Worm (Caenorhabditis elegans) whole organism, L1 larva: ENCODE measurements around the gene T24H10.4.

Experiments
- C16A3.4 ChIP-seq: fragments of 150-350 bp; optimal IDR thresholded peaks from 2 replicates; lab custom pipeline; 2014; ENCODE audit warnings: missing biosample characterization, missing genetic modification characterization
- aha-1 ChIP-seq: fragments of 150-350 bp; optimal IDR thresholded peaks from 2 replicates; lab custom pipeline; 2014; ENCODE audit warnings: missing biosample characterization, missing genetic modification characterization
- alr-1 ChIP-seq: fragments of 200-800 bp; sonication (Bioruptor generic); optimal IDR thresholded peaks from 2 replicates; lab custom pipeline; 2018; ENCODE audit warnings: borderline replicate concordance, mild to moderate bottlenecking, missing genetic modification characterization, missing compliant biosample characterization
- blmp-1 ChIP-seq: fragments of 150-350 bp; optimal IDR thresholded peaks from 2 replicates; lab custom pipeline; 2014; ENCODE audit warnings: missing biosample characterization, missing genetic modification characterization
- ceh-8 ChIP-seq: fragments of 200-800 bp; sonication (Bioruptor generic); optimal IDR thresholded peaks from 2 replicates; lab custom pipeline; 2018; ENCODE audit warnings: mild to moderate bottlenecking, missing genetic modification characterization, moderate library complexity, missing compliant biosample characterization
- ceh-82 ChIP-seq, 3 experiments: fragments of 150-350 bp in 1 of 3; sonication (generic microtip) in 2 of 3; optimal IDR thresholded peaks; 2 replicates each; lab custom pipeline; 2014 to 2017; ENCODE audit warnings: missing biosample characterization in 3 of 3, missing genetic modification characterization in 3 of 3
- ceh-88 ChIP-seq: fragments of 200-800 bp; sonication (Bioruptor generic); IDR thresholded peaks from 2 replicates; pipeline ENCODE4 v1.3.6; 2022; ENCODE audit warnings: missing genetic modification characterization, missing compliant biosample characterization
- ceh-90 ChIP-seq: sonication (generic microtip); optimal IDR thresholded peaks from 2 replicates; lab custom pipeline; 2016; ENCODE audit warnings: missing genetic modification characterization, missing compliant biosample characterization
- ces-1 ChIP-seq: fragments of 150-350 bp; optimal IDR thresholded peaks from 2 replicates; lab custom pipeline; 2014; ENCODE audit warnings: missing biosample characterization, missing genetic modification reagents, missing genetic modification characterization
- dpl-1 ChIP-seq, 3 experiments: fragments of 150-350 bp in 2 of 3; sonication (generic microtip) in 1 of 3; optimal IDR thresholded peaks; 2 replicates each; lab custom pipeline; 2014 to 2017; ENCODE audit warnings: missing biosample characterization in 3 of 3, missing genetic modification characterization in 3 of 3, missing genetic modification reagents in 3 of 3
- dsc-1 ChIP-seq: sonication (generic microtip); optimal IDR thresholded peaks from 2 replicates; lab custom pipeline; 2016; ENCODE audit warnings: mild to moderate bottlenecking, missing genetic modification characterization, missing compliant biosample characterization
- efl-1 ChIP-seq, 4 experiments: fragments of 150-350 bp; optimal IDR thresholded peaks in 3 of 4; peaks in 1 of 4; 1 replicate in 1 of 4; 2 replicates in 3 of 4; lab custom pipeline; 2014; ENCODE audit warnings: missing biosample characterization in 2 of 4, missing genetic modification characterization in 2 of 4, missing genetic modification reagents in 2 of 4
- egl-27 ChIP-seq, 2 experiments: fragments of 150-350 bp in 1 of 2; sonication (generic microtip); optimal IDR thresholded peaks; 3 replicates each; lab custom pipeline; 2017 to 2018; ENCODE audit warnings: missing biosample characterization in 2 of 2, missing genetic modification characterization in 2 of 2, missing genetic modification reagents in 2 of 2
- ets-5 ChIP-seq: fragments of 200-800 bp; sonication (Bioruptor generic); IDR thresholded peaks from 2 replicates; pipeline ENCODE4 v1.3.6; 2022; ENCODE audit warnings: missing genetic modification characterization, missing compliant biosample characterization
- fkh-4 ChIP-seq: sonication (generic microtip); optimal IDR thresholded peaks from 2 replicates; lab custom pipeline; 2016; ENCODE audit warnings: missing compliant biosample characterization, missing genetic modification characterization, borderline replicate concordance
- hlh-17 ChIP-seq: fragments of 200-800 bp; sonication (Bioruptor generic); optimal IDR thresholded peaks from 2 replicates; lab custom pipeline; 2018; ENCODE audit warnings: missing genetic modification characterization, mild to moderate bottlenecking, missing compliant biosample characterization, moderate library complexity, borderline replicate concordance
- hlh-4 ChIP-seq: sonication (generic microtip); optimal IDR thresholded peaks from 2 replicates; lab custom pipeline; 2016; ENCODE audit warnings: mild to moderate bottlenecking, missing genetic modification characterization, missing compliant biosample characterization
- irx-1 ChIP-seq: sonication (generic microtip); optimal IDR thresholded peaks from 2 replicates; lab custom pipeline; 2016; ENCODE audit warnings: missing genetic modification characterization, missing compliant biosample characterization
- isw-1 ChIP-seq: fragments of 200-800 bp; sonication (Bioruptor generic); IDR thresholded peaks from 2 replicates; pipeline ENCODE4 v1.3.6; 2022; ENCODE audit warnings: missing genetic modification characterization, missing compliant biosample characterization
- jun-1 ChIP-seq: fragments of 150-350 bp; optimal IDR thresholded peaks from 2 replicates; lab custom pipeline; 2014; ENCODE audit warnings: missing biosample characterization, missing genetic modification reagents, missing genetic modification characterization
- lin-14 ChIP-seq: fragments of 200-800 bp; sonication (Bioruptor generic); optimal IDR thresholded peaks from 2 replicates; lab custom pipeline; 2018; ENCODE audit warnings: mild to moderate bottlenecking, missing genetic modification characterization, moderate library complexity, missing compliant biosample characterization
- lin-35 ChIP-seq, 2 experiments: fragments of 150-350 bp; optimal IDR thresholded peaks; 2 replicates each; lab custom pipeline; 2014; ENCODE audit warnings: missing biosample characterization in 2 of 2, missing genetic modification characterization in 2 of 2, missing genetic modification reagents in 2 of 2
- mab-9 ChIP-seq: fragments of 200-800 bp; sonication (Bioruptor generic); IDR thresholded peaks from 2 replicates; pipeline ENCODE4 v1.3.6; 2022; ENCODE audit warnings: missing genetic modification reagents, missing genetic modification characterization, missing compliant biosample characterization
- mdl-1 ChIP-seq, 2 experiments: fragments of 150-350 bp; optimal IDR thresholded peaks; 2 replicates each; lab custom pipeline; 2014 to 2017; ENCODE audit warnings: missing biosample characterization in 2 of 2, missing genetic modification characterization in 2 of 2, inconsistent platforms in 1 of 2
- mep-1 ChIP-seq: fragments of 150-350 bp; optimal IDR thresholded peaks from 2 replicates; lab custom pipeline; 2014; ENCODE audit warnings: missing biosample characterization, missing genetic modification characterization
- nhr-11 ChIP-seq: fragments of 150-350 bp; optimal IDR thresholded peaks from 2 replicates; lab custom pipeline; 2014; ENCODE audit warnings: missing biosample characterization, missing genetic modification characterization
- nhr-20 ChIP-seq: sonication (generic microtip); optimal IDR thresholded peaks from 2 replicates; lab custom pipeline; 2016; ENCODE audit warnings: mild to moderate bottlenecking, missing genetic modification characterization, missing compliant biosample characterization
- nhr-237 ChIP-seq: fragments of 150-350 bp; optimal IDR thresholded peaks from 2 replicates; lab custom pipeline; 2014; ENCODE audit warnings: missing biosample characterization, missing genetic modification characterization
- nhr-28 ChIP-seq: fragments of 150-350 bp; optimal IDR thresholded peaks from 2 replicates; lab custom pipeline; 2014; ENCODE audit warnings: missing biosample characterization, missing genetic modification characterization
- nhr-47 ChIP-seq: sonication (generic microtip); optimal IDR thresholded peaks from 2 replicates; lab custom pipeline; 2016; ENCODE audit warnings: mild to moderate bottlenecking, missing genetic modification characterization, moderate library complexity, missing compliant biosample characterization
- nhr-76 ChIP-seq: sonication (generic microtip); optimal IDR thresholded peaks from 2 replicates; lab custom pipeline; 2017; ENCODE audit warnings: missing biosample characterization, missing genetic modification characterization
- nhr-84 ChIP-seq: sonication (generic microtip); optimal IDR thresholded peaks from 2 replicates; lab custom pipeline; 2017; ENCODE audit warnings: missing biosample characterization, missing genetic modification characterization
- nhr-85 ChIP-seq: sonication (generic microtip); peaks from one replicate; lab custom pipeline; 2016; ENCODE audit warnings: missing genetic modification characterization, inconsistent platforms, missing compliant biosample characterization
- pag-3 ChIP-seq: sonication (generic microtip); optimal IDR thresholded peaks from 2 replicates; lab custom pipeline; 2017; ENCODE audit warnings: missing genetic modification characterization, mild to moderate bottlenecking, missing compliant biosample characterization, antibody characterized with exemption, borderline replicate concordance; ENCODE audit not compliant: insufficient read depth
- pax-3 ChIP-seq: fragments of 200-800 bp; sonication (Bioruptor generic); optimal IDR thresholded peaks from 2 replicates; lab custom pipeline; 2018; ENCODE audit warnings: mild to moderate bottlenecking, missing genetic modification characterization, moderate library complexity, missing compliant biosample characterization
- rnt-1 ChIP-seq: sonication (generic microtip); optimal IDR thresholded peaks from 2 replicates; lab custom pipeline; 2016; ENCODE audit warnings: mild to moderate bottlenecking, missing genetic modification characterization, moderate library complexity, missing compliant biosample characterization
- skn-1 ChIP-seq: fragments of 150-350 bp; optimal IDR thresholded peaks from 2 replicates; lab custom pipeline; 2014; ENCODE audit warnings: missing biosample characterization, missing genetic modification characterization
- sptf-1 ChIP-seq: fragments of 150-350 bp; optimal IDR thresholded peaks from 2 replicates; lab custom pipeline; 2014; ENCODE audit warnings: missing biosample characterization, missing genetic modification characterization
- tbx-2 ChIP-seq: sonication (generic microtip); optimal IDR thresholded peaks from 2 replicates; lab custom pipeline; 2016; ENCODE audit warnings: missing genetic modification characterization, missing compliant biosample characterization
- unc-130 ChIP-seq: fragments of 150-350 bp; optimal IDR thresholded peaks from 2 replicates; lab custom pipeline; 2017; ENCODE audit warnings: missing biosample characterization, missing genetic modification characterization, inconsistent platforms
- vab-15 ChIP-seq: sonication (generic microtip); optimal IDR thresholded peaks from 2 replicates; lab custom pipeline; 2017; ENCODE audit warnings: missing genotype, mild to moderate bottlenecking, missing genetic modification characterization, missing compliant biosample characterization
- xbp-1 ChIP-seq: sonication (generic microtip); optimal IDR thresholded peaks from 2 replicates; lab custom pipeline; 2016; ENCODE audit warnings: missing genetic modification characterization, missing compliant biosample characterization
- ztf-11 ChIP-seq, 2 experiments: sonication (generic microtip); optimal IDR thresholded peaks; 2 replicates each; lab custom pipeline; 2016 to 2017; ENCODE audit warnings: missing genetic modification characterization in 2 of 2, missing biosample characterization in 1 of 2, missing compliant biosample characterization in 1 of 2
- ztf-4 ChIP-seq: fragments of 150-350 bp; optimal IDR thresholded peaks from 2 replicates; lab custom pipeline; 2014; ENCODE audit warnings: missing biosample characterization, missing genetic modification characterization

The T24H10.4 gene

ce11 chrII:9061557-9062183, 47.7 kb upstream of the T24H10.4 start (continued):
- peak; percentile 73 for TF ChIP-seq skn-1 (tag; lab: Kevin White, UChicago)
- peak; percentile 54 to 66 for TF ChIP-seq efl-1 (optimal IDR thresholded peaks at IDR 0.05; lab: Kevin White, UChicago)
- peak; percentile 26 to 93 for TF ChIP-seq efl-1 (GFP tag; optimal IDR thresholded peaks at IDR 0.05 in 1 of 2; lab: Kevin White, UChicago)
- TF ChIP-seq rnt-1 (tag; lab: Kevin White, UChicago): peak; percentile 77
- no peak for TF ChIP-seq sptf-1 (tag; lab: Kevin White, UChicago)
- TF ChIP-seq lin-14 (GFP tag; lab: Kevin White, UChicago): peak; percentile 90
- no peak for TF ChIP-seq nhr-76
- peak; percentile 47 for TF ChIP-seq jun-1 (tag; lab: Kevin White, UChicago)
- peak; percentile 63 for TF ChIP-seq nhr-237 (tag; lab: Kevin White, UChicago)
- no peak for TF ChIP-seq hlh-4 (tag; lab: Kevin White, UChicago)
- no peak for TF ChIP-seq ces-1
- peak; percentile 15 to 73 (median 62) for TF ChIP-seq ceh-82 (tag; optimal IDR thresholded peaks at IDR 0.05; lab: Kevin White, UChicago)
- peak; percentile 45 for TF ChIP-seq nhr-85 (tag; lab: Kevin White, UChicago)
- TF ChIP-seq dpl-1 (GFP tag; optimal IDR thresholded peaks at IDR 0.05; lab: Kevin White, UChicago): peak; percentile 24 to 52 (median 32)
- TF ChIP-seq fkh-4 (tag; lab: Kevin White, UChicago): no peak
- peak; percentile 74 for TF ChIP-seq tbx-2
- no peak for TF ChIP-seq egl-27 (tag; optimal IDR thresholded peaks at IDR 0.05; lab: Kevin White, UChicago)
- peak; percentile 51 for TF ChIP-seq aha-1 (tag; lab: Kevin White, UChicago)
- TF ChIP-seq mab-9: 0 out of 2 replicates have a peak, but pooled peaks have one; percentile 12
- TF ChIP-seq isw-1 (GFP tag; lab: Robert Waterston, UW): peak; percentile 47
- peak; percentile 50 for TF ChIP-seq pax-3
- TF ChIP-seq hlh-17: no peak
- no peak for TF ChIP-seq nhr-11 (tag; lab: Kevin White, UChicago)
- TF ChIP-seq ceh-8 (GFP tag; lab: Kevin White, UChicago): peak; percentile 19
- peak; percentile 71 for TF ChIP-seq dsc-1 (tag; lab: Kevin White, UChicago)
- TF ChIP-seq pag-3 (tag; lab: Kevin White, UChicago): no peak
- no peak for TF ChIP-seq ztf-11 (tag; optimal IDR thresholded peaks at IDR 0.05; lab: Kevin White, UChicago)
- TF ChIP-seq lin-35 (GFP tag; optimal IDR thresholded peaks at IDR 0.05; lab: Kevin White, UChicago): peak; percentile 66 to 67
- peak in 1 of 2 experiments; percentile 29 for TF ChIP-seq mdl-1 (tag; optimal IDR thresholded peaks at IDR 0.05; lab: Kevin White, UChicago)
- peak; percentile 18 for TF ChIP-seq ztf-4 (tag; lab: Kevin White, UChicago)
- TF ChIP-seq ceh-88 (GFP tag; lab: Robert Waterston, UW): no peak
- no peak for TF ChIP-seq nhr-28 (tag; lab: Kevin White, UChicago)
- TF ChIP-seq blmp-1: no peak
- peak; percentile 31 for TF ChIP-seq irx-1 (tag; lab: Kevin White, UChicago)
- TF ChIP-seq C16A3.4 (tag; lab: Kevin White, UChicago): peak; percentile 66
- no peak for TF ChIP-seq alr-1 (tag; lab: Kevin White, UChicago)
- peak; percentile 78 for TF ChIP-seq nhr-47 (tag; lab: Kevin White, UChicago)
- TF ChIP-seq mep-1 (tag; lab: Kevin White, UChicago): peak; percentile 81
- peak; percentile 26 for TF ChIP-seq unc-130 (tag; lab: Kevin White, UChicago)
- no peak for TF ChIP-seq ets-5 (GFP tag; lab: Robert Waterston, UW)
- TF ChIP-seq xbp-1 (tag; lab: Kevin White, UChicago): peak; percentile 59
- TF ChIP-seq nhr-84 (tag; lab: Kevin White, UChicago): no peak
- no peak for TF ChIP-seq vab-15 (tag; lab: Kevin White, UChicago)
- TF ChIP-seq ceh-90 (tag; lab: Kevin White, UChicago): no peak
- TF ChIP-seq nhr-20 (tag; lab: Kevin White, UChicago): peak; percentile 72
